Worm (Caenorhabditis elegans) whole organism, L3 larva: ENCODE data around the gene F44F4.15.
"Not testable (repeated sequence)": the region's sequence is repeated elsewhere in the genome, so short reads cannot be mapped to it uniquely, and the experiment has no call there.

Experiments used
- ZK546.5 ChIP-seq: sonication (generic microtip); optimal IDR thresholded peaks from 2 replicates; lab custom pipeline; 2017; ENCODE audit warnings: missing biosample characterization, missing genetic modification characterization
- ama-1 ChIP-seq: fragments of 150-350 bp; optimal IDR thresholded peaks from 2 replicates; lab custom pipeline; 2018
- ceh-28 ChIP-seq: fragments of 150-350 bp; optimal IDR thresholded peaks from 2 replicates; lab custom pipeline; 2014; ENCODE audit warnings: missing biosample characterization, missing genetic modification reagents, missing genetic modification characterization
- egl-27 ChIP-seq: sonication (generic microtip); optimal IDR thresholded peaks from 4 replicates; lab custom pipeline; 2017; ENCODE audit warnings: missing biosample characterization, missing genetic modification reagents, missing genetic modification characterization
- egl-5 ChIP-seq: fragments of 150-350 bp; optimal IDR thresholded peaks from 2 replicates; lab custom pipeline; 2017; ENCODE audit warnings: missing biosample characterization, missing genetic modification reagents, missing genetic modification characterization, inconsistent platforms
- elt-1 ChIP-seq: fragments of 150-350 bp; optimal IDR thresholded peaks from 2 replicates; lab custom pipeline; 2014; ENCODE audit warnings: missing biosample characterization, missing genetic modification characterization
- elt-2 ChIP-seq: sonication (generic microtip); optimal IDR thresholded peaks from 2 replicates; lab custom pipeline; 2016; ENCODE audit warnings: missing genetic modification reagents, mild to moderate bottlenecking, missing genetic modification characterization, missing compliant biosample characterization
- elt-3 ChIP-seq, 3 experiments: fragments of 150-350 bp in 1 of 3; sonication (generic microtip) in 2 of 3; optimal IDR thresholded peaks; 2 replicates in 2 of 3; 4 replicates in 1 of 3; lab custom pipeline; 2014 to 2017; ENCODE audit warnings: missing biosample characterization in 3 of 3, missing genetic modification characterization in 3 of 3
- eor-1 ChIP-seq, 2 experiments: fragments of 150-350 bp; optimal IDR thresholded peaks; 2 replicates each; lab custom pipeline; 2014 to 2018; ENCODE audit warnings: missing biosample characterization in 2 of 2, missing genetic modification characterization in 2 of 2
- fkh-10 ChIP-seq: sonication (generic microtip); optimal IDR thresholded peaks from 2 replicates; lab custom pipeline; 2017; ENCODE audit warnings: missing biosample characterization, missing genetic modification reagents, missing genetic modification characterization
- fkh-2 ChIP-seq: fragments of 150-350 bp; optimal IDR thresholded peaks from 2 replicates; lab custom pipeline; 2014; ENCODE audit warnings: missing biosample characterization, missing genetic modification reagents, missing genetic modification characterization
- fos-1 ChIP-seq: fragments of 150-350 bp; optimal IDR thresholded peaks from 2 replicates; lab custom pipeline; 2014; ENCODE audit warnings: missing biosample characterization, missing genetic modification characterization
- hmg-11 ChIP-seq: sonication (generic microtip); optimal IDR thresholded peaks from 2 replicates; lab custom pipeline; 2016; ENCODE audit warnings: missing genetic modification characterization, missing compliant biosample characterization
- jun-1 ChIP-seq: fragments of 150-350 bp; optimal IDR thresholded peaks from 2 replicates; lab custom pipeline; 2014; ENCODE audit warnings: missing biosample characterization, missing genetic modification reagents, missing genetic modification characterization
- lin-15B ChIP-seq: fragments of 150-350 bp; optimal IDR thresholded peaks from 2 replicates; lab custom pipeline; 2014; ENCODE audit warnings: missing biosample characterization, missing genetic modification characterization
- lin-39 ChIP-seq: fragments of 150-350 bp; optimal IDR thresholded peaks from 2 replicates; lab custom pipeline; 2018; ENCODE audit warnings: missing biosample characterization, missing genetic modification reagents, missing genetic modification characterization
- lsy-12 ChIP-seq: sonication (generic microtip); optimal IDR thresholded peaks from 2 replicates; lab custom pipeline; 2016; ENCODE audit warnings: mild to moderate bottlenecking, missing genetic modification characterization, missing compliant biosample characterization
- mdl-1 ChIP-seq: fragments of 150-350 bp; optimal IDR thresholded peaks from 2 replicates; lab custom pipeline; 2014; ENCODE audit warnings: missing biosample characterization, missing genetic modification characterization
- mml-1 ChIP-seq: fragments of 150-350 bp; sonication (generic microtip); optimal IDR thresholded peaks from 3 replicates; lab custom pipeline; 2014; ENCODE audit warnings: missing biosample characterization, missing genetic modification characterization
- nfya-1 ChIP-seq: sonication (generic microtip); optimal IDR thresholded peaks from 2 replicates; lab custom pipeline; 2017; ENCODE audit warnings: missing genetic modification characterization, mild to moderate bottlenecking, missing compliant biosample characterization, antibody characterized with exemption, moderate library complexity; ENCODE audit not compliant: insufficient read depth
- nhr-12 ChIP-seq: fragments of 150-350 bp; optimal IDR thresholded peaks from 2 replicates; lab custom pipeline; 2014; ENCODE audit warnings: missing biosample characterization, missing genetic modification characterization
- nhr-23 ChIP-seq: fragments of 150-350 bp; optimal IDR thresholded peaks from 2 replicates; lab custom pipeline; 2014; ENCODE audit warnings: missing biosample characterization, missing genetic modification reagents, missing genetic modification characterization
- nhr-237 ChIP-seq: fragments of 150-350 bp; optimal IDR thresholded peaks from 2 replicates; lab custom pipeline; 2014; ENCODE audit warnings: missing biosample characterization, missing genetic modification characterization
- nhr-25 ChIP-seq: sonication (generic microtip); optimal IDR thresholded peaks from 2 replicates; lab custom pipeline; 2017; ENCODE audit warnings: missing biosample characterization, missing genetic modification characterization
- nhr-28 ChIP-seq: fragments of 150-350 bp; optimal IDR thresholded peaks from 2 replicates; lab custom pipeline; 2014; ENCODE audit warnings: missing biosample characterization, missing genetic modification characterization
- nhr-43 ChIP-seq: sonication (generic microtip); optimal IDR thresholded peaks from 2 replicates; lab custom pipeline; 2016; ENCODE audit warnings: mild to moderate bottlenecking, missing genetic modification characterization, missing compliant biosample characterization; ENCODE audit not compliant: poor library complexity, severe bottlenecking
- nhr-67 ChIP-seq: fragments of 150-350 bp; optimal IDR thresholded peaks from 2 replicates; lab custom pipeline; 2014; ENCODE audit warnings: missing biosample characterization, missing genetic modification characterization
- nhr-77 ChIP-seq: fragments of 150-350 bp; optimal IDR thresholded peaks from 2 replicates; lab custom pipeline; 2014; ENCODE audit warnings: missing biosample characterization, missing genetic modification characterization
- pha-4 ChIP-seq: fragments of 150-350 bp; optimal IDR thresholded peaks from 2 replicates; lab custom pipeline; 2014; ENCODE audit warnings: missing biosample characterization, missing genetic modification reagents, missing genetic modification characterization
- pqm-1 ChIP-seq: fragments of 150-350 bp; optimal IDR thresholded peaks from 2 replicates; lab custom pipeline; 2017; ENCODE audit warnings: missing biosample characterization, missing genetic modification characterization, inconsistent platforms
- sea-2 ChIP-seq: fragments of 150-350 bp; sonication (generic microtip); optimal IDR thresholded peaks from 4 replicates; lab custom pipeline; 2014; ENCODE audit warnings: missing biosample characterization, missing genetic modification reagents, missing genetic modification characterization
- skn-1 ChIP-seq: fragments of 150-350 bp; optimal IDR thresholded peaks from 2 replicates; lab custom pipeline; 2014; ENCODE audit warnings: missing biosample characterization, missing genetic modification characterization
- snpc-4 ChIP-seq: fragments of 150-350 bp; optimal IDR thresholded peaks from 2 replicates; lab custom pipeline; 2014; ENCODE audit warnings: missing biosample characterization, missing genetic modification characterization
- tbx-2 ChIP-seq: sonication (generic microtip); optimal IDR thresholded peaks from 2 replicates; lab custom pipeline; 2016; ENCODE audit warnings: mild to moderate bottlenecking, missing genetic modification characterization, missing compliant biosample characterization
- unc-62 ChIP-seq: fragments of 150-350 bp; sonication (generic microtip); optimal IDR thresholded peaks from 4 replicates; lab custom pipeline; 2014; ENCODE audit warnings: missing biosample characterization, missing genetic modification reagents, missing genetic modification characterization
- zag-1 ChIP-seq: fragments of 150-350 bp; optimal IDR thresholded peaks from 2 replicates; lab custom pipeline; 2014; ENCODE audit warnings: missing biosample characterization, missing genetic modification characterization
- ztf-4 ChIP-seq: fragments of 150-350 bp; optimal IDR thresholded peaks from 2 replicates; lab custom pipeline; 2014; ENCODE audit warnings: missing biosample characterization, missing genetic modification characterization

Gene F44F4.15

DNA sequence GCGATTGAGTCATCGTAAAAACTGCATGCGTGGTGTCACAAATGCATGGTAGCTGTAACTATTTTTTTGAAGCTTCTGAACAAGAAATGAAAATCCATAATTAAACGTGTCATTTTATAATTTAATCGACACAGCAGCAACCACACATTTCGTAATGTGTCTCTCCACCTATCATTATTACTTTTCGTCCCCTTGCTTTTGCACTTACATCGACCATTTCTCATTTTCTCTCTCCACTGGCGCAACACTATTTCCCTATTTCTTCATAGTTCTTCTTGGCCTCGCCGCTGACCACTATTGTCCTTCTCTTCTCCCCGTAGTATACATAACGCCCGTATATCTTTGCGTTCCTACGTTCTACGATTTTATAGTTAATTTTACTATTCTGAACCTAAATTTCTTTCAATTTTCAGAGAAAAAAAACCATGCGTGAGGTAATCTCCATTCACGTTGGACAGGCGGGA lies 3.9 kb downstream of the F44F4.15 start, which contains the start of gene tba-4:
TSS of gene tba-4 (plus strand) at position 414 of the 464 bp plus-strand sequence.
- no peak for TF ChIP-seq nhr-43 (tag; lab: Kevin White, UChicago)
- no peak for TF ChIP-seq fos-1
- no peak for TF ChIP-seq fkh-10 (GFP tag; lab: Kevin White, UChicago)
- no peak for TF ChIP-seq eor-1 (tag; optimal IDR thresholded peaks at IDR 0.05; lab: Kevin White, UChicago)
- no peak for TF ChIP-seq egl-27 (tag; lab: Kevin White, UChicago)
- TF ChIP-seq nhr-237 (tag; lab: Kevin White, UChicago) = no peak
- TF ChIP-seq nhr-25 (tag; lab: Kevin White, UChicago) = peak; percentile 13
- TF ChIP-seq elt-1 = no peak
- peak; percentile 23 for TF ChIP-seq elt-2

DNA sequence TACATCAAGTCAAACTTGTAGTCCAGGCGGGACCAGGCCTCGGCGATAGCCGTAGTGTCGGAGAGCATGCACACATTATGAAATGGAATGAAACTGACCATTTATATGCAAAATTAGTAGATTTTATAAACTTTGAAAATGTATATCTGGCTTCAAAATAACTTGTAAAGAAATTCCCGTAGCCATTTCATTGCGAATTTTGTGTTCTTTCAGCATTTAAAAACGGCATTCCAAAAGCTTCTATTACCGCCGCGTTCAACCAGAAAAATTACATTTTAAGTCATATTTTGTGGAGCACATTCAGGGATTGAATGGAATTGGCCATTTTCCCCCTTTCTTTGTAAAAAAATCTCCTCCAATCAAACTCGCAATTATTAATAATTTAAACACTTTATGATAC lies 8.4 kb downstream of the F44F4.15 start, which contains the start of gene Y19D2B.1:
TSS of gene Y19D2B.1 (minus strand) at position 101 of the 400 bp plus-strand sequence.
- not testable (repeated sequence) for TF ChIP-seq egl-5, fkh-2, ZK546.5 (tag; lab: Kevin White, UChicago)
- TF ChIP-seq, all 47 proteins: peak for 0; not testable (repeated sequence) for 47

DNA sequence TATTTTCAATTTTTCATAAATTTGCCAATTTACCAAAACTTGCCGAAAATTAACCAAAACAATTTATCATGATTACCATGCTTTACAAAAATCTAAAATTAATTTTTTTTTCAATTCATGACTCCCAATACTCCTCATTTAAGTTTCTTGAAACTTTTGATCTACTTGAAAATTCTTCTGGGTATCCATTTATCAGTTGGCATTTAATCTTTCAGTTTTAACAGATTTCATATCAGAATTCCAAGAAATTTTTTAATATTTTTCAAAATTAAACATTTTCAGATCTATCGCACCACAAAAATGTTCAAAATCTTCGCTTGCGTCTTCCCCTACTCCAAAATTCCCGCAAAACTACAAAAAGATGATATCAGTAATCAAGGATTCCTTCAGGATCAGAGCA lies 9.5 kb downstream of the F44F4.15 start, which contains the start of gene Y19D2B.2:
TSS of gene Y19D2B.2 (plus strand) at position 301 of the 400 bp plus-strand sequence.
- TF ChIP-seq nhr-28 (tag; lab: Kevin White, UChicago) (no peak), elt-3 (tag; optimal IDR thresholded peaks at IDR 0.05; lab: Kevin White, UChicago) (no peak), nhr-237 (tag; lab: Kevin White, UChicago) (no peak), lin-39 (tag; lab: Kevin White, UChicago) (no peak), hmg-11 (tag; lab: Kevin White, UChicago) (no peak), nhr-77 (tag; lab: Kevin White, UChicago) (no peak), mml-1 (tag; lab: Kevin White, UChicago) (no peak), egl-5 (tag; lab: Kevin White, UChicago) (no peak), ama-1 (lab: Kevin White, UChicago) (no peak)

DNA sequence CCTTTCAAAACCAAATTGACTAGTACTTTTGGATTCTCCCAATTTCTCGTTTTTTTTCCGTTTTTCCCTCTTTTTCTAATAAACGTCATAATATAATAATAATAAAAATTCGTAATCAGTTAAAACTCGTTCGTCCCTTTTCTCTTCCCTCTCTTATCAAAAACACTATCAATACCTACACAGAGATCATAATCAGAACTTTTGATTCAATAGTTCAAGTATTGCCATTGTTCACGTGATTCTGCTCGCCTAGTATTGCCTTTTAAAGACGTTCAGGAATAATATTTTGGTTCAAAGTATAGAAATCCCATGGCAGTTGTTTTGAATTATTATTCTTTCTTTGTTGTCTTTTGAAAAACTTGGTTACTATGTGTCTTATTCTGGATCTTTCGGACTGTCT lies 10.2 kb downstream of the F44F4.15 start:
- peak; percentile 3 for TF ChIP-seq lsy-12 (tag; lab: Kevin White, UChicago)
- TF ChIP-seq elt-2 = peak; percentile 93
- peak; percentile 2 for TF ChIP-seq nhr-25 (tag; lab: Kevin White, UChicago)
- peak; percentile 97 for TF ChIP-seq pqm-1
- TF ChIP-seq nhr-43 (tag; lab: Kevin White, UChicago) = peak; percentile 24
- TF ChIP-seq unc-62 (GFP tag; lab: Kevin White, UChicago) = no peak
- no peak for TF ChIP-seq mml-1 (tag; lab: Kevin White, UChicago)
- TF ChIP-seq pha-4 = peak; percentile 44
- TF ChIP-seq skn-1 (tag; lab: Kevin White, UChicago) = peak; percentile 34
- TF ChIP-seq jun-1 = peak; percentile 73
- no peak for TF ChIP-seq egl-27 (tag; lab: Kevin White, UChicago)
- TF ChIP-seq elt-3 (tag; optimal IDR thresholded peaks at IDR 0.05; lab: Kevin White, UChicago) = peak; percentile 16 to 65 (median 18)
- no peak for TF ChIP-seq fos-1
- peak; percentile 34 for TF ChIP-seq snpc-4

DNA sequence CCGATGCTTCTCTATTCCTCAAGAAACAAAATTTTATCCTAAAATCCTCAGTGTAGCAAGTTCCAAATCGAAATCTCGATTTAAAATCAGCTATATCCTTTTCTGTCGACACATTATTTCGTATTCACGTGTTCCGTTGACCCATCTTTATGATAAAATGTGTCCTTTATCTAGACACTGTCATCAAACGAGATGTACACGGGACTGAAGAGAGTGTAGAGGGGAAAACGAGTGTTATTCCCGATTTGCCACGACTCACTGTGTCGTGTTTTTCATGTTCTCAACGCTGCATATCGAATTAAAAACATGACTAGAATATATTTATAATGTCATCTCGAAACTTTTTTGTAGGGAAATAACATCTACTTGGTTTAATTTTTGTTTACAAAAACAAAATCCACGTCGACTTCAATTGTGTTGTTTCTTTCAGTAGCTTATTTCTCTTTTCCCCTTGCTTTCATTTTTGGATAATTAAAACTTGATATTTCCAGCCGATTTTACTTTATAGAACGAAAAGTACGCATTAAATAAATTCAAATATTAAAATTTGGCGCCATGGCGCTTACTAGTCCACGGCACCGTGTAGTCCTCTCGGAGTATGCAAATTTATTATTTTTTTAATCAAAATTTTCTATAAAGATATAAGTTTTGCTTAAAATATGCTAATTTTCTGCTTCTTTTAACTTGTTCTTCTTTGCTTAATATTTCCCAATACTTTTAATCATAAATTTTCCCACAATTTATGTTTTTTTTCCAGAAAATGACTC lies 11.5 kb downstream of the F44F4.15 start, which contains the start of gene metr-1:
TSS of gene metr-1 (plus strand) at position 758 of the 767 bp plus-strand sequence.
- TF ChIP-seq mdl-1 (tag; lab: Kevin White, UChicago) (no peak), nhr-43 (tag; lab: Kevin White, UChicago) (peak; percentile 46), nhr-12 (tag; lab: Kevin White, UChicago) (no peak), elt-2 (peak; percentile 68), mml-1 (tag; lab: Kevin White, UChicago) (no peak), nfya-1 (peak; percentile 7), egl-27 (tag; lab: Kevin White, UChicago) (no peak), elt-3 (tag; optimal IDR thresholded peaks at IDR 0.05; lab: Kevin White, UChicago) (peak in 1 of 3 experiments; percentile 20), sea-2 (GFP tag; lab: Kevin White, UChicago) (no peak), nhr-23 (tag; lab: Kevin White, UChicago) (peak; percentile 52), nhr-25 (tag; lab: Kevin White, UChicago) (peak; percentile 46), lsy-12 (tag; lab: Kevin White, UChicago) (no peak), hmg-11 (tag; lab: Kevin White, UChicago) (no peak), egl-5 (tag; lab: Kevin White, UChicago) (no peak), snpc-4 (no peak), pqm-1 (no peak), tbx-2 (tag; lab: Kevin White, UChicago) (no peak), nhr-67 (no peak), pha-4 (no peak), fkh-10 (GFP tag; lab: Kevin White, UChicago) (no peak), ceh-28 (tag; lab: Kevin White, UChicago) (no peak), zag-1 (tag; lab: Kevin White, UChicago) (no peak), skn-1 (tag; lab: Kevin White, UChicago) (no peak), ztf-4 (tag; lab: Kevin White, UChicago) (no peak), lin-15B (peak; percentile 20), jun-1 (no peak)
